Worm (Caenorhabditis elegans) whole organism, early embryonic: ENCODE measurements around the gene K08B5.2.
A peak's percentile ranks its signal among the peaks of the same experiment; 100 is the strongest.

Experiments
- B0310.2 ChIP-seq: sonication (generic microtip); optimal IDR thresholded peaks from 2 replicates; lab custom pipeline; 2016; ENCODE audit warnings: mild to moderate bottlenecking, missing genetic modification characterization, missing compliant biosample characterization
- F13C5.2 ChIP-seq: sonication (generic microtip); optimal IDR thresholded peaks from 2 replicates; lab custom pipeline; 2017; ENCODE audit warnings: mild to moderate bottlenecking, missing genetic modification characterization, inconsistent platforms, missing compliant biosample characterization
- aly-1 ChIP-seq: sonication (generic microtip); optimal IDR thresholded peaks from 2 replicates; lab custom pipeline; 2016; ENCODE audit warnings: missing genetic modification characterization, missing compliant biosample characterization
- ama-1 ChIP-seq: fragments of 150-350 bp; optimal IDR thresholded peaks from 2 replicates; lab custom pipeline; 2014
- ceh-13 ChIP-seq: fragments of 200-800 bp; sonication (Bioruptor generic); optimal IDR thresholded peaks from 2 replicates; lab custom pipeline; 2018; ENCODE audit warnings: mild to moderate bottlenecking, missing genetic modification characterization, missing compliant biosample characterization
- ceh-36 ChIP-seq: sonication (generic microtip); optimal IDR thresholded peaks from 2 replicates; lab custom pipeline; 2016; ENCODE audit warnings: missing genetic modification characterization, inconsistent platforms, missing compliant biosample characterization
- ets-7 ChIP-seq: sonication (generic microtip); optimal IDR thresholded peaks from 2 replicates; lab custom pipeline; 2016; ENCODE audit warnings: missing genotype, missing genetic modification characterization, missing compliant biosample characterization
- flt-1 ChIP-seq: fragments of 200-800 bp; sonication (Bioruptor generic); IDR thresholded peaks from 2 replicates; pipeline ENCODE4 v1.3.6; 2022; ENCODE audit warnings: missing genetic modification characterization, missing compliant biosample characterization
- hmbx-1 ChIP-seq: sonication (generic microtip); optimal IDR thresholded peaks from 2 replicates; lab custom pipeline; 2016; ENCODE audit warnings: mild to moderate bottlenecking, missing genetic modification characterization, missing compliant biosample characterization
- hmg-4 ChIP-seq: fragments of 200-800 bp; sonication (Bioruptor generic); optimal IDR thresholded peaks from 2 replicates; lab custom pipeline; 2018; ENCODE audit warnings: mild to moderate bottlenecking, missing genetic modification characterization, missing compliant biosample characterization
- hnd-1 ChIP-seq: sonication (generic microtip); optimal IDR thresholded peaks from 2 replicates; lab custom pipeline; 2016; ENCODE audit warnings: missing genetic modification characterization, missing compliant biosample characterization
- pes-1 ChIP-seq: fragments of 200-800 bp; sonication (Bioruptor generic); IDR thresholded peaks from 2 replicates; pipeline ENCODE4 v1.3.6; 2022; ENCODE audit warnings: missing genetic modification reagents, missing genetic modification characterization, missing compliant biosample characterization
- scrt-1 ChIP-seq: fragments of 200-800 bp; sonication (Bioruptor generic); IDR thresholded peaks from 2 replicates; pipeline ENCODE4 v1.3.6; 2022; ENCODE audit warnings: missing genetic modification characterization, missing compliant biosample characterization
- sea-1 ChIP-seq: fragments of 200-800 bp; sonication (Bioruptor generic); conservative IDR thresholded peaks from 2 replicates; pipeline ENCODE4 v1.3.6; 2022; ENCODE audit warnings: missing genetic modification characterization, missing compliant biosample characterization
- tbx-11 ChIP-seq: fragments of 200-800 bp; sonication (Bioruptor generic); IDR thresholded peaks from 2 replicates; pipeline ENCODE4 v1.3.6; 2022; ENCODE audit warnings: missing genetic modification characterization, missing compliant biosample characterization
- tbx-37 ChIP-seq: fragments of 200-800 bp; sonication (Bioruptor generic); conservative IDR thresholded peaks from 2 replicates; pipeline ENCODE4 v1.3.6; 2022; ENCODE audit warnings: missing genetic modification reagents, missing genetic modification characterization, missing compliant biosample characterization
- tra-4 ChIP-seq: sonication (generic microtip); optimal IDR thresholded peaks from 2 replicates; lab custom pipeline; 2017; ENCODE audit warnings: missing genetic modification characterization, missing compliant biosample characterization

Gene K08B5.2

ce11 chrX:16591533-16591932 is 37.8 kb upstream of the K08B5.2 start:
- TF ChIP-seq flt-1 (GFP tag; lab: Robert Waterston, UW) (no peak), F13C5.2 (tag; lab: Kevin White, UChicago) (no peak), hmg-4 (GFP tag; lab: Kevin White, UChicago) (no peak), ceh-36 (tag; lab: Kevin White, UChicago) (no peak), B0310.2 (no peak), tbx-11 (GFP tag; lab: Robert Waterston, UW) (no peak), sea-1 (GFP tag; lab: Robert Waterston, UW) (no peak)

- TF ChIP-seq sea-1 (GFP tag; lab: Robert Waterston, UW) (peak; percentile 83), tra-4 (tag; lab: Kevin White, UChicago) (peak; percentile 53), scrt-1 (GFP tag; lab: Robert Waterston, UW) (peak; percentile 82), tbx-11 (GFP tag; lab: Robert Waterston, UW) (peak; percentile 81), aly-1 (peak; percentile 50), ets-7 (no peak), ceh-13 (GFP tag; lab: Kevin White, UChicago) (peak; percentile 71), F13C5.2 (tag; lab: Kevin White, UChicago) (peak; percentile 87), flt-1 (GFP tag; lab: Robert Waterston, UW) (peak; percentile 79), ama-1 (no peak), B0310.2 (peak; percentile 69), hmbx-1 (tag; lab: Kevin White, UChicago) (peak; percentile 35), hnd-1 (tag; lab: Kevin White, UChicago) (peak; percentile 59), pes-1 (peak; percentile 89), tbx-37 (GFP tag; lab: Robert Waterston, UW) (peak; percentile 78), hmg-4 (GFP tag; lab: Kevin White, UChicago) (peak; percentile 83), ceh-36 (tag; lab: Kevin White, UChicago) (peak; percentile 43)
These were observed 37.1 kb upstream of the K08B5.2 start for ce11 chrX:16590803-16591202.

- TF ChIP-seq ceh-13 (GFP tag; lab: Kevin White, UChicago) (no peak), F13C5.2 (tag; lab: Kevin White, UChicago) (no peak), hnd-1 (tag; lab: Kevin White, UChicago) (no peak), scrt-1 (GFP tag; lab: Robert Waterston, UW) (no peak), flt-1 (GFP tag; lab: Robert Waterston, UW) (no peak), ceh-36 (tag; lab: Kevin White, UChicago) (no peak), tbx-11 (GFP tag; lab: Robert Waterston, UW) (no peak), ama-1 (no peak), B0310.2 (no peak)
These were observed 36.5 kb upstream of the K08B5.2 start for ce11 chrX:16590230-16590629.

DNA sequence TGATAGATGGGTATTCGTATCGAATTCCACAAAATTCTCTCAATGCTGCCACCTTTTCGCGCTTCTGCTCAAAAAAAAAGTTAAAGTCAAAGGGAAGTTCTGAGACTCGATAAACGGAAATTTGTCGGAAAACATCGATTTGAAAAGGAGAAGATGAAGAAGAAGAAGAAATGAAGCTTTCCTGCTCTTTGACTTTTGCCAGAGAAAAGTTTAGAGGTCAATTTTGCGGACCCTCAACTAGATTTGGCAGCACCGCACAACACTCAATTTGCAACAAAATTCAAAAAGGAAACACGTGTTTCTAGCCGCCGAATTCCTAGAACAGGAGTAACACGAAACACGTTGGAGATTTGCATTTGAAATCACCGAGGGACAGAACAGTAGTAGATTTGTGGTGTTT is 34.4 kb upstream of the K08B5.2 start:
- TF ChIP-seq hmbx-1 (tag; lab: Kevin White, UChicago) (no peak), B0310.2 (no peak)

- TF ChIP-seq F13C5.2 (tag; lab: Kevin White, UChicago) (no peak), tra-4 (tag; lab: Kevin White, UChicago) (no peak), tbx-37 (GFP tag; lab: Robert Waterston, UW) (no peak), hmbx-1 (tag; lab: Kevin White, UChicago) (no peak), aly-1 (no peak), scrt-1 (GFP tag; lab: Robert Waterston, UW) (no peak), hnd-1 (tag; lab: Kevin White, UChicago) (no peak), ceh-13 (GFP tag; lab: Kevin White, UChicago) (no peak), sea-1 (GFP tag; lab: Robert Waterston, UW) (no peak), ceh-36 (tag; lab: Kevin White, UChicago) (no peak), tbx-11 (GFP tag; lab: Robert Waterston, UW) (no peak), ama-1 (no peak), pes-1 (no peak), flt-1 (GFP tag; lab: Robert Waterston, UW) (no peak), ets-7 (no peak)
These were observed 25.7 kb upstream of the K08B5.2 start, which contains the start of gene ser-1 for ce11 chrX:16579303-16579795. ser-1 (plus strand) TSS chrX:16579745.

ce11 chrX:16575262-16575661 is 21.6 kb upstream of the K08B5.2 start:
- no peak for TF ChIP-seq sea-1 (GFP tag; lab: Robert Waterston, UW)
- no peak for TF ChIP-seq ceh-13 (GFP tag; lab: Kevin White, UChicago)
- no peak for TF ChIP-seq F13C5.2 (tag; lab: Kevin White, UChicago)
- no peak for TF ChIP-seq aly-1
- TF ChIP-seq pes-1 = no peak
- TF ChIP-seq hmbx-1 (tag; lab: Kevin White, UChicago) = no peak
- TF ChIP-seq hmg-4 (GFP tag; lab: Kevin White, UChicago) = no peak
- TF ChIP-seq scrt-1 (GFP tag; lab: Robert Waterston, UW) = no peak
- TF ChIP-seq tbx-37 (GFP tag; lab: Robert Waterston, UW) = no peak
- TF ChIP-seq ets-7 = no peak

DNA sequence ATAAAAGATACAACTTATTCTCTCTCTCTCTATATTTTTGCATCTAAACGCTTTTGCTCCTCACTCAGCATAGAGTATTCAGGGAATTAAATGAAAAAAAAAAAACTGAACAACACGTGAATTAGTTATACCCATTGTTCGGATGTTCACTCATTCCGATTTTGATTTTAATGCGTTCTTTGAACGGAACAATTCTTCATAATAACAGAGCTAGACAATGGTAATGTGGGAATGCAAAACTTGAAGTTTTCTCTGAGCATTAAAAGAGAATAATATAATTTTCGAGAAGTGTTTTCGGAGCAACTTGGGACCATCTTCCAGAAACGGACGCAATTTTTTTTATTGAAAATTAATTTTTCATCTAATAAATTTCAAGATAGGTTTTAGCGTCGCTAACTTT is 20.6 kb upstream of the K08B5.2 start:
- no peak for TF ChIP-seq ceh-13 (GFP tag; lab: Kevin White, UChicago)
- no peak for TF ChIP-seq hmg-4 (GFP tag; lab: Kevin White, UChicago)
- no peak for TF ChIP-seq aly-1
- no peak for TF ChIP-seq tra-4 (tag; lab: Kevin White, UChicago)
- TF ChIP-seq ets-7 = no peak
- TF ChIP-seq scrt-1 (GFP tag; lab: Robert Waterston, UW) = no peak
- TF ChIP-seq pes-1 = no peak
- no peak for TF ChIP-seq tbx-37 (GFP tag; lab: Robert Waterston, UW)
- TF ChIP-seq hmbx-1 (tag; lab: Kevin White, UChicago) = no peak
- TF ChIP-seq ceh-36 (tag; lab: Kevin White, UChicago) = no peak
- no peak for TF ChIP-seq hnd-1 (tag; lab: Kevin White, UChicago)
- TF ChIP-seq ama-1 = no peak
- TF ChIP-seq F13C5.2 (tag; lab: Kevin White, UChicago) = no peak
- no peak for TF ChIP-seq tbx-11 (GFP tag; lab: Robert Waterston, UW)
